Worm (Caenorhabditis elegans) whole organism, L1 larva: ENCODE results near the gene hda-4.

Source experiments
- ces-1 ChIP-seq: fragments of 150-350 bp; optimal IDR thresholded peaks from 2 replicates; lab custom pipeline; 2014; ENCODE audit warnings: missing biosample characterization, missing genetic modification reagents, missing genetic modification characterization
- efl-3 ChIP-seq: fragments of 200-800 bp; sonication (Bioruptor generic); optimal IDR thresholded peaks from 2 replicates; lab custom pipeline; 2018; ENCODE audit warnings: mild to moderate bottlenecking, missing genetic modification characterization, missing compliant biosample characterization
- elt-3 ChIP-seq, 6 experiments: fragments of 150-350 bp in 1 of 6; sonication (generic microtip); optimal IDR thresholded peaks; 2 replicates each; lab custom pipeline; 2017 to 2018; ENCODE audit warnings: missing biosample characterization in 6 of 6, missing genetic modification characterization in 6 of 6, inconsistent platforms in 1 of 6
- fkh-10 ChIP-seq: sonication (generic microtip); optimal IDR thresholded peaks from 2 replicates; lab custom pipeline; 2017; ENCODE audit warnings: missing biosample characterization, missing genetic modification reagents, missing genetic modification characterization
- lsy-2 ChIP-seq, 2 experiments: fragments of 150-350 bp; optimal IDR thresholded peaks; 2 replicates each; lab custom pipeline; 2014; ENCODE audit warnings: missing biosample characterization in 2 of 2, missing genetic modification characterization in 2 of 2
- nhr-11 ChIP-seq: fragments of 150-350 bp; optimal IDR thresholded peaks from 2 replicates; lab custom pipeline; 2014; ENCODE audit warnings: missing biosample characterization, missing genetic modification characterization
- pax-3 ChIP-seq: fragments of 200-800 bp; sonication (Bioruptor generic); optimal IDR thresholded peaks from 2 replicates; lab custom pipeline; 2018; ENCODE audit warnings: mild to moderate bottlenecking, missing genetic modification characterization, moderate library complexity, missing compliant biosample characterization
- rnt-1 ChIP-seq: sonication (generic microtip); optimal IDR thresholded peaks from 2 replicates; lab custom pipeline; 2016; ENCODE audit warnings: mild to moderate bottlenecking, missing genetic modification characterization, moderate library complexity, missing compliant biosample characterization
- swsn-7 ChIP-seq: sonication (generic microtip); optimal IDR thresholded peaks from 2 replicates; lab custom pipeline; 2016; ENCODE audit warnings: missing genetic modification characterization, missing compliant biosample characterization
- unc-62 ChIP-seq: fragments of 150-350 bp; optimal IDR thresholded peaks from 2 replicates; lab custom pipeline; 2014; ENCODE audit warnings: missing biosample characterization, missing genetic modification reagents, missing genetic modification characterization
- unc-86 ChIP-seq: sonication (generic microtip); optimal IDR thresholded peaks from 2 replicates; lab custom pipeline; 2016; ENCODE audit warnings: missing genetic modification characterization, missing compliant biosample characterization
- ztf-11 ChIP-seq, 2 experiments: sonication (generic microtip); optimal IDR thresholded peaks; 2 replicates each; lab custom pipeline; 2016 to 2017; ENCODE audit warnings: missing genetic modification characterization in 2 of 2, missing biosample characterization in 1 of 2, missing compliant biosample characterization in 1 of 2

DNA sequence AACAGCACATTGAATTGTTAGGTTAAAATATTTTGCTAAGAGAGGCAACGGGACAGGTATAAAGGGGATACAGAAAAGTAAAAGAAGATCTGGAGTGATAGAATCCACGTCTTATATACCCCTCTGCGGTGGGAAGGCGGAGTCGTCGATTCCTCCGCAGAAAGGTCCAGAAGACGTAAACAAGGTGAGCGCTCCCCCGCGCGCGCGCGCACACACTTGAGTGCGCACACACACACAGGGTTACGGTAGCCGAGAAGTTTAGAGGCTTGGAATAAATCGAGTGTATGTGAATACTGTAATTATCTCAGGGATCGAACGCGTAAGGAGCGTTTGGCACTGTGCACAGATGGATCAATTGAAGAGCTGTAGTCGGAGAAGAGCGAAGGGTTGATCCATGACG lies 42.0 kb upstream of the hda-4 start:
- no peak for TF ChIP-seq ztf-11 (tag; optimal IDR thresholded peaks at IDR 0.05; lab: Kevin White, UChicago)
- no peak for TF ChIP-seq elt-3 (tag; optimal IDR thresholded peaks at IDR 0.05; lab: Kevin White, UChicago)
- no peak for TF ChIP-seq unc-62 (GFP tag; lab: Kevin White, UChicago)
- no peak for TF ChIP-seq pax-3 (tag; lab: Kevin White, UChicago)
- TF ChIP-seq fkh-10 (GFP tag; lab: Kevin White, UChicago): no peak
- no peak for TF ChIP-seq nhr-11 (tag; lab: Kevin White, UChicago)
- no peak for TF ChIP-seq rnt-1
- TF ChIP-seq efl-3 (GFP tag; lab: Kevin White, UChicago): no peak
- no peak for TF ChIP-seq ces-1
- no peak for TF ChIP-seq lsy-2 (tag; optimal IDR thresholded peaks at IDR 0.05; lab: Kevin White, UChicago)
- TF ChIP-seq swsn-7 (tag; lab: Kevin White, UChicago): no peak
- TF ChIP-seq unc-86 (tag; lab: Kevin White, UChicago): no peak
